Worm (Caenorhabditis elegans) whole organism, L1 larva: ENCODE measurements around the gene C04B4.4.

Experiments used
- C04F5.9 ChIP-seq: sonication (generic microtip); optimal IDR thresholded peaks from 2 replicates; lab custom pipeline; 2016; ENCODE audit warnings: missing genetic modification characterization, missing compliant biosample characterization
- C16A3.4 ChIP-seq: fragments of 150-350 bp; optimal IDR thresholded peaks from 2 replicates; lab custom pipeline; 2014; ENCODE audit warnings: missing biosample characterization, missing genetic modification characterization
- efl-1 ChIP-seq, 4 experiments: fragments of 150-350 bp; optimal IDR thresholded peaks in 3 of 4; peaks in 1 of 4; 1 replicate in 1 of 4; 2 replicates in 3 of 4; lab custom pipeline; 2014; ENCODE audit warnings: missing biosample characterization in 2 of 4, missing genetic modification characterization in 2 of 4, missing genetic modification reagents in 2 of 4
- ets-5 ChIP-seq: fragments of 200-800 bp; sonication (Bioruptor generic); IDR thresholded peaks from 2 replicates; pipeline ENCODE4 v1.3.6; 2022; ENCODE audit warnings: missing genetic modification characterization, missing compliant biosample characterization
- lin-13 ChIP-seq: fragments of 150-350 bp; optimal IDR thresholded peaks from 2 replicates; lab custom pipeline; 2014; ENCODE audit warnings: missing biosample characterization, missing genetic modification reagents, missing genetic modification characterization
- lir-3 ChIP-seq: sonication (generic microtip); optimal IDR thresholded peaks from 2 replicates; lab custom pipeline; 2016; ENCODE audit warnings: mild to moderate bottlenecking, missing genetic modification characterization, moderate library complexity, missing compliant biosample characterization; ENCODE audit not compliant: poor library complexity
- lsy-2 ChIP-seq, 2 experiments: fragments of 150-350 bp; optimal IDR thresholded peaks; 2 replicates each; lab custom pipeline; 2014; ENCODE audit warnings: missing biosample characterization in 2 of 2, missing genetic modification characterization in 2 of 2
- mab-9 ChIP-seq: fragments of 200-800 bp; sonication (Bioruptor generic); IDR thresholded peaks from 2 replicates; pipeline ENCODE4 v1.3.6; 2022; ENCODE audit warnings: missing genetic modification reagents, missing genetic modification characterization, missing compliant biosample characterization
- mef-2 ChIP-seq: fragments of 150-350 bp; optimal IDR thresholded peaks from 2 replicates; lab custom pipeline; 2014; ENCODE audit warnings: missing biosample characterization, missing genetic modification characterization
- nhr-19 ChIP-seq: fragments of 200-800 bp; sonication (Bioruptor generic); conservative IDR thresholded peaks from 2 replicates; pipeline ENCODE4 v1.3.6; 2022; ENCODE audit warnings: missing genetic modification characterization, missing compliant biosample characterization
- nhr-20 ChIP-seq: sonication (generic microtip); optimal IDR thresholded peaks from 2 replicates; lab custom pipeline; 2016; ENCODE audit warnings: mild to moderate bottlenecking, missing genetic modification characterization, missing compliant biosample characterization
- nhr-47 ChIP-seq: sonication (generic microtip); optimal IDR thresholded peaks from 2 replicates; lab custom pipeline; 2016; ENCODE audit warnings: mild to moderate bottlenecking, missing genetic modification characterization, moderate library complexity, missing compliant biosample characterization
- nhr-71 ChIP-seq: sonication (generic microtip); optimal IDR thresholded peaks from 2 replicates; lab custom pipeline; 2016; ENCODE audit warnings: mild to moderate bottlenecking, missing genetic modification characterization, moderate library complexity, missing compliant biosample characterization
- nhr-85 ChIP-seq: sonication (generic microtip); peaks from one replicate; lab custom pipeline; 2016; ENCODE audit warnings: missing genetic modification characterization, inconsistent platforms, missing compliant biosample characterization
- nhr-90 ChIP-seq: sonication (generic microtip); optimal IDR thresholded peaks from 2 replicates; lab custom pipeline; 2016; ENCODE audit warnings: mild to moderate bottlenecking, missing genetic modification characterization, missing compliant biosample characterization; ENCODE audit not compliant: poor library complexity
- pag-3 ChIP-seq: sonication (generic microtip); optimal IDR thresholded peaks from 2 replicates; lab custom pipeline; 2017; ENCODE audit warnings: missing genetic modification characterization, mild to moderate bottlenecking, missing compliant biosample characterization, antibody characterized with exemption, borderline replicate concordance; ENCODE audit not compliant: insufficient read depth
- snu-23 ChIP-seq: sonication (generic microtip); optimal IDR thresholded peaks from 2 replicates; lab custom pipeline; 2016; ENCODE audit warnings: missing genetic modification characterization, missing compliant biosample characterization
- tbx-2 ChIP-seq: sonication (generic microtip); optimal IDR thresholded peaks from 2 replicates; lab custom pipeline; 2016; ENCODE audit warnings: missing genetic modification characterization, missing compliant biosample characterization
- zag-1 ChIP-seq: fragments of 150-350 bp; optimal IDR thresholded peaks from 2 replicates; lab custom pipeline; 2014; ENCODE audit warnings: missing biosample characterization, missing genetic modification characterization
- ztf-11 ChIP-seq, 2 experiments: sonication (generic microtip); optimal IDR thresholded peaks; 2 replicates each; lab custom pipeline; 2016 to 2017; ENCODE audit warnings: missing genetic modification characterization in 2 of 2, missing biosample characterization in 1 of 2, missing compliant biosample characterization in 1 of 2

The C04B4.4 gene

ce11 chrX:12337846-12338490 is 47.3 kb downstream of the C04B4.4 start, which contains the start of gene srd-44:
TSS of gene srd-44 (plus strand) at chrX:12338440.
- no peak for TF ChIP-seq lin-13
- no peak for TF ChIP-seq pag-3
- no peak for TF ChIP-seq C04F5.9 (tag; lab: Kevin White, UChicago)
- peak; percentile 31 for TF ChIP-seq nhr-71 (tag; lab: Kevin White, UChicago)
- 0 out of 2 replicates have a peak, but pooled peaks have one; percentile 10 for TF ChIP-seq nhr-19 (GFP tag; lab: Robert Waterston, UW)
- no peak for TF ChIP-seq mab-9
- no peak for TF ChIP-seq efl-1 (optimal IDR thresholded peaks at IDR 0.05; lab: Kevin White, UChicago)
- TF ChIP-seq efl-1 (GFP tag; optimal IDR thresholded peaks at IDR 0.05 in 1 of 2; lab: Kevin White, UChicago), result peak in 1 of 2 experiments; percentile 58
- TF ChIP-seq ets-5 (GFP tag; lab: Robert Waterston, UW), result no peak
- TF ChIP-seq lsy-2 (tag; optimal IDR thresholded peaks at IDR 0.05; lab: Kevin White, UChicago), result no peak
- TF ChIP-seq nhr-47 (tag; lab: Kevin White, UChicago), result peak; percentile 13
- peak; percentile 50 for TF ChIP-seq snu-23 (GFP tag; lab: Kevin White, UChicago)
- no peak for TF ChIP-seq zag-1
- TF ChIP-seq nhr-20 (tag; lab: Kevin White, UChicago), result peak; percentile 29
- TF ChIP-seq C16A3.4 (tag; lab: Kevin White, UChicago), result peak; percentile 19
- TF ChIP-seq nhr-85 (tag; lab: Kevin White, UChicago), result peak; percentile 40
- peak; percentile 48 for TF ChIP-seq lir-3
- TF ChIP-seq mef-2 (tag; lab: Kevin White, UChicago), result no peak
- TF ChIP-seq ztf-11 (tag; optimal IDR thresholded peaks at IDR 0.05; lab: Kevin White, UChicago), result no peak
- peak; percentile 33 for TF ChIP-seq nhr-90 (tag; lab: Kevin White, UChicago)
- TF ChIP-seq tbx-2 (tag; lab: Kevin White, UChicago), result no peak

- no peak for TF ChIP-seq tbx-2 (tag; lab: Kevin White, UChicago)
Observed at ce11 chrX:12341338-12341737, 50.7 kb downstream of the C04B4.4 start, which contains the start of gene zig-2. TSS of gene zig-2 (minus strand) at chrX:12341438.
